Fruit fly (Drosophila melanogaster) whole organism, pupa: ENCODE measurements around the gene Lcp65Ag1.
"Not testable (repeated sequence)": the region's sequence is repeated elsewhere in the genome, so short reads cannot be mapped to it uniquely, and the experiment has no call there.

Source experiments
- CG10348 ChIP-seq: fragments of 200-800 bp; sonication (Bioruptor generic); IDR thresholded peaks from 2 replicates; pipeline ENCODE4 v1.3.6; 2022; ENCODE audit warnings: missing biosample characterization, missing genetic modification characterization
- CG12605 ChIP-seq: fragments of 200-800 bp; sonication (Bioruptor generic); IDR thresholded peaks from 2 replicates; pipeline ENCODE4 v1.3.6; 2022; ENCODE audit warnings: missing biosample characterization, missing genetic modification characterization
- CG14655 ChIP-seq: fragments of 200-800 bp; sonication (Bioruptor generic); optimal IDR thresholded peaks from 3 replicates; lab custom pipeline; 2017; ENCODE audit warnings: mild to moderate bottlenecking, missing biosample characterization, missing genetic modification reagents, missing genetic modification characterization
- CG15710 ChIP-seq: fragments of 200-800 bp; sonication (Bioruptor generic); optimal IDR thresholded peaks from 2 replicates; lab custom pipeline; 2018; ENCODE audit warnings: missing biosample characterization, mild to moderate bottlenecking, missing genetic modification characterization, moderate library complexity
- CG17806 ChIP-seq: fragments of 200-800 bp; sonication (Bioruptor generic); optimal IDR thresholded peaks from 2 replicates; lab custom pipeline; 2018; ENCODE audit warnings: missing biosample characterization, mild to moderate bottlenecking, missing genetic modification characterization, moderate library complexity
- CG32121 ChIP-seq: fragments of 200-800 bp; sonication (Bioruptor generic); IDR thresholded peaks from 2 replicates; pipeline ENCODE4 v1.3.6; 2022; ENCODE audit warnings: missing biosample characterization, missing genetic modification characterization
- CG34367 ChIP-seq: fragments of 200-800 bp; sonication (Bioruptor generic); optimal IDR thresholded peaks from 2 replicates; lab custom pipeline; 2018; ENCODE audit warnings: missing biosample characterization, mild to moderate bottlenecking, missing genetic modification characterization
- CG4496 ChIP-seq: fragments of 200-800 bp; sonication (Bioruptor generic); IDR thresholded peaks from 3 replicates; pipeline ENCODE4 v1.3.6; 2022; ENCODE audit warnings: missing biosample characterization, missing genetic modification characterization
- CG8159 ChIP-seq: fragments of 200-800 bp; sonication (Bioruptor generic); optimal IDR thresholded peaks from 3 replicates; lab custom pipeline; 2018; ENCODE audit warnings: missing biosample characterization, mild to moderate bottlenecking, missing genetic modification characterization, moderate library complexity
- CG8301 ChIP-seq: fragments of 200-800 bp; sonication (Bioruptor generic); optimal IDR thresholded peaks from 2 replicates; lab custom pipeline; 2018; ENCODE audit warnings: missing biosample characterization, mild to moderate bottlenecking, missing genetic modification characterization
- CG9948 ChIP-seq: fragments of 200-800 bp; sonication (Bioruptor generic); optimal IDR thresholded peaks from 2 replicates; lab custom pipeline; 2018; ENCODE audit warnings: missing biosample characterization, mild to moderate bottlenecking, missing genetic modification characterization, moderate library complexity
- D1 ChIP-seq: fragments of 200-800 bp; sonication (Bioruptor generic); optimal IDR thresholded peaks from 2 replicates; lab custom pipeline; 2018; ENCODE audit warnings: missing biosample characterization, mild to moderate bottlenecking, missing genetic modification characterization, moderate library complexity
- EcR ChIP-seq: fragments of 200-800 bp; sonication (Bioruptor generic); optimal IDR thresholded peaks from 3 replicates; lab custom pipeline; 2019; ENCODE audit warnings: missing biosample characterization, missing genetic modification characterization, mild to moderate bottlenecking, moderate library complexity, missing genetic modification reagents
- Ets98B ChIP-seq: fragments of 200-800 bp; sonication (Bioruptor generic); IDR thresholded peaks from 2 replicates; pipeline ENCODE4 v1.3.6; 2022; ENCODE audit warnings: missing biosample characterization, missing genetic modification characterization
- Pif1A ChIP-seq: fragments of 200-800 bp; sonication (Bioruptor generic); optimal IDR thresholded peaks from 3 replicates; lab custom pipeline; 2016; ENCODE audit warnings: missing biosample characterization, missing genetic modification characterization
- Pif1B ChIP-seq: fragments of 200-800 bp; sonication (Bioruptor generic); optimal IDR thresholded peaks from 3 replicates; lab custom pipeline; 2016; ENCODE audit warnings: missing biosample characterization, missing genetic modification characterization
- Snoo ChIP-seq: fragments of 200-800 bp; sonication (Bioruptor generic); optimal IDR thresholded peaks from 3 replicates; lab custom pipeline; 2017; ENCODE audit warnings: missing biosample characterization, mild to moderate bottlenecking, missing genetic modification characterization, inconsistent platforms
- fd96Ca ChIP-seq: fragments of 200-800 bp; sonication (Bioruptor generic); IDR thresholded peaks from 3 replicates; pipeline ENCODE4 v1.3.6; 2022; ENCODE audit warnings: missing biosample characterization, missing genetic modification characterization
- gl ChIP-seq: fragments of 200-800 bp; sonication (Bioruptor generic); optimal IDR thresholded peaks from 2 replicates; lab custom pipeline; 2018; ENCODE audit warnings: missing biosample characterization, mild to moderate bottlenecking, missing genetic modification characterization

Gene Lcp65Ag1

dm6 chr3L:6152531-6152930 is 17.5 kb upstream of the Lcp65Ag1 start, which contains the start of gene Acp65Aa:
Gene Acp65Aa, minus strand, starts transcription at chr3L:6152745.
- no peak for TF ChIP-seq CG9948
- TF ChIP-seq Pif1B (GFP tag; lab: Kevin White, UChicago): no peak
- no peak for TF ChIP-seq D1 (tag; lab: Kevin White, UChicago)

dm6 chr3L:6150757-6151354 is 15.8 kb upstream of the Lcp65Ag1 start, which contains the start of the genes Cpr65Ax2 and Lcp65Aa:
Gene Cpr65Ax2, minus strand, starts transcription at chr3L:6150857.
Gene Lcp65Aa, plus strand, starts transcription at chr3L:6151304.
- TF ChIP-seq Pif1A (GFP tag; lab: Kevin White, UChicago); CG4496 (GFP tag; lab: Robert Waterston, UW); CG34367: not testable (repeated sequence)

DNA sequence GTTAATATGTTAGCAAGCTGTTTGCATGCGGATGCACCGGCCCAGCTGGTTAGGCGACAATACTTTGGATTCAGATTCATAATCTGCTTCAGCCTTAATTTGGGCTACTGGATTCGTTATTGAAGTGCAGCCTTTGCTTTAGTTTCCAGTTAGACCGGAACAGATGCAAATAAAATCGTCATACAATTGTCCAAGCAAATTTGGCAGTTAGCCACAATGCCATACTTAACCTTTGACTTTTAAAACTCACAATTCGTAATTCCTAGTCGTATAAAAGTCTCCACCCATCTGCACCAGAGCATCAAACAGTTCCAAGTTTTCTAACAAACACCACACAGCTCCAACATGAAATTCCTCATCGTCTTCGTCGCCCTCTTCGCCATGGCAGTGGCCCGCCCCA is 14.2 kb upstream of the Lcp65Ag1 start, which contains the start of gene Lcp65Ab1:
Gene Lcp65Ab1, plus strand, starts transcription at position 301 of the 400 bp plus-strand sequence.
- not testable (repeated sequence) for TF ChIP-seq Snoo; D1 (tag; lab: Kevin White, UChicago); CG10348 (GFP tag; lab: Robert Waterston, UW)

DNA sequence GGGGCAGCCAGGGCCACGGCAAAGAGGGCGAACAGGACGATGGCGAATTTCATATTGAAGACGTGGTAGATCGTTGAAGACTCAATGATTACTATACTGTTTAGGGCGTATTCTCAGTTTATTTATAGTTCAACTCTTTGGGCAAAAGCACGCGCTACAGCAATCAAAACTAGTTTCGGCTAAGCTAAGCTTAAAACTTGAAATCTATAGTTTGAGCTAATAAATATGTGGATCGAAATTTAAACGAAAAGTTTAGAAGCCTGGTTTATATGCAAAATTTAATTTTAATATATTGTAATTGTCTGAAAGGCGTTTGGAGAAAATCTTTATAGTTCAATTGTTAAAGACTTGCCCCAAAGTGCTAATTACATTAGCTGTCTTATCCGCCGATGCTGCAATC is 12.8 kb upstream of the Lcp65Ag1 start, which contains the start of gene Cpr65Ax1:
Gene Cpr65Ax1, minus strand, starts transcription at position 101 of the 400 bp plus-strand sequence.
- not testable (repeated sequence) for TF ChIP-seq D1, CG17806, gl (tag; lab: Kevin White, UChicago)

DNA sequence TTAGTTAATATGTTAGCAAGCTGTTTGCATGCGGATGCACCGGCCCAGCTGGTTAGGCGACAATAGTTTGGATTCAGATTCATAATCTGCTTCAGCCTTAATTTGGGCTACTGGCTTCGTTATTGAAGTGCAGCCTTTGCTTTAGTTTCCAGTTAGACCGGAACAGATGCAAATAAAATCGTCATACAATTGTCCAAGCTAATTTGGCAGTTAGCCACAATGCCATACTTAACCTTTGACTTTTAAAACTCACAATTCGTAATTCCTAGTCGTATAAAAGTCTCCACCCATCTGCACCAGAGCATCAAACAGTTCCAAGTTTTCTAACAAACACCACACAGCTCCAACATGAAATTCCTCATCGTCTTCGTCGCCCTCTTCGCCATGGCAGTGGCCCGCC is 11.3 kb upstream of the Lcp65Ag1 start, which contains the start of gene Lcp65Ab2:
Gene Lcp65Ab2, plus strand, starts transcription at position 301 of the 400 bp plus-strand sequence.
- TF ChIP-seq CG34367, CG8159, CG9948: not testable (repeated sequence)

DNA sequence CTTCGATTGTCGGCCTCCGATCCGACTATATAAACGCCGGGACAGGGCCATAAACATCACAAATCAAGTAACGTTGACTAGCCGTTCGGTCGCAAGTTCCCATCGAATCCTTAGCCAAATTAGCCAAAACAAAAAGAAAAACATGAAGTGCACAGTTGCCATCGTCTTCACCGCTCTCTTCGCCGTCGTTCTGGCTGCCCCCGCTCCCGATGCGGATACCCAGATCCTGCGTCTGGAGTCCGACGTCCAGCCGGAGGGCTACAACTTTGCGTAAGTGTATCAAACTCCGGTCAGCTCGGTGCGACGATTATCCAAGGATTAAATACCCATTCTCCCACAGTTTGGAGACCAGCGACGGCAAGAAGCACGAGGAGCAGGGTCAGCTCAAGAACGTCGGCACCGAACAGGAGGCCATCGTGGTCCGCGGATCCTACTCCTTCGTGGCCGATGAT is 9.7 kb upstream of the Lcp65Ag1 start, which contains the start of gene Lcp65Ac:
Gene Lcp65Ac, plus strand, starts transcription at position 51 of the 452 bp plus-strand sequence.
- TF ChIP-seq CG4496 (GFP tag; lab: Robert Waterston, UW) (no peak), Pif1A (GFP tag; lab: Kevin White, UChicago) (no peak), gl (tag; lab: Kevin White, UChicago) (no peak)

DNA sequence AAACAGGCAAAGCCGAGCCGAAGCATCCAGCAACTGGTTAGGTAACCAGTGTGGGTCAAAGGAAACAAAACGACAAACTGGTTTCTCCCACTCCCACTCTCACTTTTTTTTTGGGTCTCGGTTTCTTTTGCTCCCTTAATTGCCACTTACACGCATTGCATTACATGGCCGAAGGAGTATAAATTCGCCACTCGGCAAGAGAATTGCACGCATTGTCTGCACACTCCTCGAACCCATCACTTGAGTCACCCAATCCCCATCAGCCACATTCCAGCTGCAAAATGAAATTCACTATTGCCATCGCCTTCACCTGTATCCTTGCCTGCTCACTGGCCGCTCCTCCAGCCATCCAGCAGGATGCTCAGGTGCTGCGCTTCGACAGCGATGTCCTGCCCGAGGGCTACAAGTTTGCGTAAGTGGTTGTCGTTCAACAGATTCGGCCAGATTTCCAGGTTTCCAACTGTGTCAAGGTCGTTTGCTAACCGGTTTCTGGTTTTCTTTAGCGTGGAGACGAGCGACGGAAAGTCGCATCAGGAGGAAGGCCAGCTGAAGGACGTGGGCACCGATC is 8.2 kb upstream of the Lcp65Ag1 start, which contains the start of gene Lcp65Ad:
Gene Lcp65Ad, plus strand, starts transcription at position 208 of the 568 bp plus-strand sequence.
- TF ChIP-seq Pif1B (GFP tag; lab: Kevin White, UChicago): no peak
- TF ChIP-seq EcR: peak; percentile 36

DNA sequence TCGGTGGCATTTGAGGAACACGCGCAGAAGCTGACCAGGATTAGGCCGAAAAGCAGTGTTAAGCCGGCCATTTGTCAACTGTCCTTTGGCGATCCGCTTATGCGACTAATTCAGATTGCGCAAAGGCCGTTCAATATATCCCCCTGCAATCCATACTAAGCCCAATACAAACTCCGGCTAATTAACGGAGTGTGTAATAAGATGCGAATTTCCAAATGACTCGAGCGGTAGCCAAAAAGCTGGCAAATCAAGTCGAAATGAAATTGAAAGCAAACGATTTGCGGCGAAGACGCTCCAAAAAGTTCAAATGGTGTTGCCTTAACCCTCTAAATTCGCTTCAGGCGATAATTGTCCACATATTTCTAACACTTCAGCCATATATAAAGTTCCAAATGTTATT is 7.2 kb upstream of the Lcp65Ag1 start, which contains the start of gene Cpr65Aw:
Gene Cpr65Aw, minus strand, starts transcription at position 101 of the 400 bp plus-strand sequence.
- TF ChIP-seq CG9948 (no peak), fd96Ca (GFP tag; lab: Robert Waterston, UW) (no peak), CG8159 (no peak), CG14655 (GFP tag; lab: Kevin White, UChicago) (no peak), Snoo (no peak), CG8301 (tag; lab: Kevin White, UChicago) (no peak), D1 (tag; lab: Kevin White, UChicago) (no peak), CG17806 (tag; lab: Kevin White, UChicago) (no peak), CG12605 (no peak), CG10348 (GFP tag; lab: Robert Waterston, UW) (no peak), CG15710 (no peak), EcR (no peak), CG32121 (no peak), CG4496 (GFP tag; lab: Robert Waterston, UW) (no peak), Ets98B (no peak)
- TF ChIP-seq, all 21 proteins: peak for 0

DNA sequence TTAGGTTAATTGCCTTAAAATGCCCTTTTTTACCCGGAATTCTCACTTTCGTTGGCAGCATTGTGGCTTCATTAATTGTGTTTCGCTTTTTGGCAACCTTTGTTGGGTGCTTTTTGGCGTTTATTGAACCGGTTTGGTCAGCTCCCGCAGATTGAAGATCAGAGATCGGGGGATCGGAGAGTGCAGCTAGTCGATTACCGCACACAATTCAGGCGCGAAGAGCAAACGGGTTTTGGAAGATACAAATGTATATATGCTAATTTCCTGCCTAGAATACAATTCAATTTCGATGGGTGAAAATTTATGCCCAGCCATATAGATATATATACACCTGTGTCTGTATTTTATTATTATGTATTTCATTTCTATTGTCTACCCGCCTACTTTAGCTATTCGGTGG is 6.5 kb upstream of the Lcp65Ag1 start:
- TF ChIP-seq CG8159: no peak
- no peak for TF ChIP-seq CG17806 (tag; lab: Kevin White, UChicago)
- no peak for TF ChIP-seq Pif1A (GFP tag; lab: Kevin White, UChicago)
- TF ChIP-seq EcR: peak; percentile 59
- no peak for TF ChIP-seq D1 (tag; lab: Kevin White, UChicago)
